Worm (Caenorhabditis elegans) whole organism, early embryonic: Measurements from ENCODE around the gene sbsp-1.

Experiments
- B0310.2 ChIP-seq: sonication (generic microtip); optimal IDR thresholded peaks from 2 replicates; lab custom pipeline; 2016; ENCODE audit warnings: mild to moderate bottlenecking, missing genetic modification characterization, missing compliant biosample characterization
- F13C5.2 ChIP-seq: sonication (generic microtip); optimal IDR thresholded peaks from 2 replicates; lab custom pipeline; 2017; ENCODE audit warnings: mild to moderate bottlenecking, missing genetic modification characterization, inconsistent platforms, missing compliant biosample characterization
- aly-1 ChIP-seq: sonication (generic microtip); optimal IDR thresholded peaks from 2 replicates; lab custom pipeline; 2016; ENCODE audit warnings: missing genetic modification characterization, missing compliant biosample characterization
- ama-1 ChIP-seq: fragments of 150-350 bp; optimal IDR thresholded peaks from 2 replicates; lab custom pipeline; 2014
- ceh-13 ChIP-seq: fragments of 200-800 bp; sonication (Bioruptor generic); optimal IDR thresholded peaks from 2 replicates; lab custom pipeline; 2018; ENCODE audit warnings: mild to moderate bottlenecking, missing genetic modification characterization, missing compliant biosample characterization
- ceh-36 ChIP-seq: sonication (generic microtip); optimal IDR thresholded peaks from 2 replicates; lab custom pipeline; 2016; ENCODE audit warnings: missing genetic modification characterization, inconsistent platforms, missing compliant biosample characterization
- ets-7 ChIP-seq: sonication (generic microtip); optimal IDR thresholded peaks from 2 replicates; lab custom pipeline; 2016; ENCODE audit warnings: missing genotype, missing genetic modification characterization, missing compliant biosample characterization
- flt-1 ChIP-seq: fragments of 200-800 bp; sonication (Bioruptor generic); IDR thresholded peaks from 2 replicates; pipeline ENCODE4 v1.3.6; 2022; ENCODE audit warnings: missing genetic modification characterization, missing compliant biosample characterization
- hmbx-1 ChIP-seq: sonication (generic microtip); optimal IDR thresholded peaks from 2 replicates; lab custom pipeline; 2016; ENCODE audit warnings: mild to moderate bottlenecking, missing genetic modification characterization, missing compliant biosample characterization
- hmg-4 ChIP-seq: fragments of 200-800 bp; sonication (Bioruptor generic); optimal IDR thresholded peaks from 2 replicates; lab custom pipeline; 2018; ENCODE audit warnings: mild to moderate bottlenecking, missing genetic modification characterization, missing compliant biosample characterization
- hnd-1 ChIP-seq: sonication (generic microtip); optimal IDR thresholded peaks from 2 replicates; lab custom pipeline; 2016; ENCODE audit warnings: missing genetic modification characterization, missing compliant biosample characterization
- pes-1 ChIP-seq: fragments of 200-800 bp; sonication (Bioruptor generic); IDR thresholded peaks from 2 replicates; pipeline ENCODE4 v1.3.6; 2022; ENCODE audit warnings: missing genetic modification reagents, missing genetic modification characterization, missing compliant biosample characterization
- scrt-1 ChIP-seq: fragments of 200-800 bp; sonication (Bioruptor generic); IDR thresholded peaks from 2 replicates; pipeline ENCODE4 v1.3.6; 2022; ENCODE audit warnings: missing genetic modification characterization, missing compliant biosample characterization
- sea-1 ChIP-seq: fragments of 200-800 bp; sonication (Bioruptor generic); conservative IDR thresholded peaks from 2 replicates; pipeline ENCODE4 v1.3.6; 2022; ENCODE audit warnings: missing genetic modification characterization, missing compliant biosample characterization
- tbx-11 ChIP-seq: fragments of 200-800 bp; sonication (Bioruptor generic); IDR thresholded peaks from 2 replicates; pipeline ENCODE4 v1.3.6; 2022; ENCODE audit warnings: missing genetic modification characterization, missing compliant biosample characterization
- tbx-37 ChIP-seq: fragments of 200-800 bp; sonication (Bioruptor generic); conservative IDR thresholded peaks from 2 replicates; pipeline ENCODE4 v1.3.6; 2022; ENCODE audit warnings: missing genetic modification reagents, missing genetic modification characterization, missing compliant biosample characterization
- tra-4 ChIP-seq: sonication (generic microtip); optimal IDR thresholded peaks from 2 replicates; lab custom pipeline; 2017; ENCODE audit warnings: missing genetic modification characterization, missing compliant biosample characterization

Gene sbsp-1

ce11 chrIII:10856830-10857229 lies 24.1 kb downstream of the sbsp-1 start:
- no peak for TF ChIP-seq F13C5.2
- no peak for TF ChIP-seq ama-1 (lab: Kevin White, UChicago)
- 0 out of 2 replicates have a peak, but pooled peaks have one; percentile 38 for TF ChIP-seq tbx-11 (GFP tag; lab: Robert Waterston, UW)
- no peak for TF ChIP-seq aly-1
- TF ChIP-seq tbx-37: peak; percentile 60; the same call in 1 of the 2 replicates
- peak; percentile 33 for TF ChIP-seq hnd-1 (tag; lab: Kevin White, UChicago)
- peak; percentile 12 for TF ChIP-seq ets-7 (tag; lab: Kevin White, UChicago)
- peak; percentile 59 for TF ChIP-seq ceh-13 (GFP tag; lab: Kevin White, UChicago)
- TF ChIP-seq pes-1 (GFP tag; lab: Robert Waterston, UW): peak; percentile 80
- no peak for TF ChIP-seq ceh-36 (tag; lab: Kevin White, UChicago)
- TF ChIP-seq tra-4: no peak
- 0 out of 2 replicates have a peak, but pooled peaks have one; percentile 46 for TF ChIP-seq sea-1 (GFP tag; lab: Robert Waterston, UW)
- TF ChIP-seq flt-1 (GFP tag; lab: Robert Waterston, UW): no peak
- TF ChIP-seq B0310.2 (tag; lab: Kevin White, UChicago): peak; percentile 62
- no peak for TF ChIP-seq hmbx-1
- TF ChIP-seq scrt-1 (GFP tag; lab: Robert Waterston, UW): no peak
- no peak for TF ChIP-seq hmg-4 (GFP tag; lab: Kevin White, UChicago)

ce11 chrIII:10857984-10858383 lies 25.2 kb downstream of the sbsp-1 start, which contains the start of gene oxi-1:
Gene oxi-1 (plus strand): TSS chrIII:10858284.
- TF ChIP-seq ceh-36 (tag; lab: Kevin White, UChicago): no peak
- TF ChIP-seq F13C5.2: no peak
- no peak for TF ChIP-seq hmg-4 (GFP tag; lab: Kevin White, UChicago)
- no peak for TF ChIP-seq aly-1
- TF ChIP-seq tbx-37: no peak
- TF ChIP-seq B0310.2 (tag; lab: Kevin White, UChicago): no peak
- no peak for TF ChIP-seq ceh-13 (GFP tag; lab: Kevin White, UChicago)
- TF ChIP-seq tbx-11 (GFP tag; lab: Robert Waterston, UW): no peak
- TF ChIP-seq flt-1 (GFP tag; lab: Robert Waterston, UW): no peak
- no peak for TF ChIP-seq ama-1 (lab: Kevin White, UChicago)
- no peak for TF ChIP-seq hmbx-1
- no peak for TF ChIP-seq hnd-1 (tag; lab: Kevin White, UChicago)
- no peak for TF ChIP-seq ets-7 (tag; lab: Kevin White, UChicago)
- no peak for TF ChIP-seq scrt-1 (GFP tag; lab: Robert Waterston, UW)
- TF ChIP-seq tra-4: no peak
- TF ChIP-seq pes-1 (GFP tag; lab: Robert Waterston, UW): no peak
- no peak for TF ChIP-seq sea-1 (GFP tag; lab: Robert Waterston, UW)

- no peak for TF ChIP-seq ets-7 (tag; lab: Kevin White, UChicago)
Measured at ce11 chrIII:10861375-10861774, 28.6 kb downstream of the sbsp-1 start.

- TF ChIP-seq flt-1 (GFP tag; lab: Robert Waterston, UW): no peak
- 0 out of 2 replicates have a peak, but pooled peaks have one; percentile 12 for TF ChIP-seq pes-1 (GFP tag; lab: Robert Waterston, UW)
Measured at ce11 chrIII:10867086-10867485, 34.4 kb downstream of the sbsp-1 start.

ce11 chrIII:10868653-10869392 lies 36.1 kb downstream of the sbsp-1 start, which contains the start of the genes cey-4 and vps-50:
Gene cey-4 (minus strand): TSS chrIII:10868703.
Gene vps-50 (plus strand): TSS chrIII:10869193.
- TF ChIP-seq aly-1 (no peak), F13C5.2 (peak; percentile 61), flt-1 (GFP tag; lab: Robert Waterston, UW) (no peak), ceh-13 (GFP tag; lab: Kevin White, UChicago) (no peak), hmg-4 (GFP tag; lab: Kevin White, UChicago) (no peak), ama-1 (lab: Kevin White, UChicago) (no peak), scrt-1 (GFP tag; lab: Robert Waterston, UW) (no peak), tbx-37 (no peak)

ce11 chrIII:10869595-10869994 lies 36.9 kb downstream of the sbsp-1 start:
- TF ChIP-seq hmg-4 (GFP tag; lab: Kevin White, UChicago): no peak
- TF ChIP-seq hnd-1 (tag; lab: Kevin White, UChicago): no peak
- TF ChIP-seq pes-1 (GFP tag; lab: Robert Waterston, UW): no peak
- TF ChIP-seq ceh-36 (tag; lab: Kevin White, UChicago): no peak
- no peak for TF ChIP-seq aly-1

- no peak for TF ChIP-seq tra-4
- no peak for TF ChIP-seq F13C5.2
- TF ChIP-seq hnd-1 (tag; lab: Kevin White, UChicago): no peak
- no peak for TF ChIP-seq aly-1
- TF ChIP-seq hmg-4 (GFP tag; lab: Kevin White, UChicago): no peak
- TF ChIP-seq ets-7 (tag; lab: Kevin White, UChicago): no peak
- TF ChIP-seq flt-1 (GFP tag; lab: Robert Waterston, UW): no peak
- no peak for TF ChIP-seq ceh-36 (tag; lab: Kevin White, UChicago)
- no peak for TF ChIP-seq sea-1 (GFP tag; lab: Robert Waterston, UW)
- TF ChIP-seq scrt-1 (GFP tag; lab: Robert Waterston, UW): no peak
- no peak for TF ChIP-seq ama-1 (lab: Kevin White, UChicago)
- TF ChIP-seq hmbx-1: no peak
- no peak for TF ChIP-seq pes-1 (GFP tag; lab: Robert Waterston, UW)
- TF ChIP-seq ceh-13 (GFP tag; lab: Kevin White, UChicago): no peak
- TF ChIP-seq tbx-37: no peak
- TF ChIP-seq B0310.2 (tag; lab: Kevin White, UChicago): no peak
- TF ChIP-seq tbx-11 (GFP tag; lab: Robert Waterston, UW): no peak
Measured at ce11 chrIII:10870161-10870560, 37.4 kb downstream of the sbsp-1 start.
